Worm (Caenorhabditis elegans): ENCODE data around the gene mnp-1.

mnp-1 gene

ce11 chrIII:4313061-4313962, 43.1 kb upstream of the mnp-1 start, which contains the start of the genes evl-14 and dcn-1 (continued):
- TF ChIP-seq elt-3 (tag; optimal IDR thresholded peaks at IDR 0.05) = peak in 1 of 6 experiments; percentile 84
- no peak for TF ChIP-seq ets-5 (GFP tag; IDR thresholded peaks at IDR 0.05)
- TF ChIP-seq rnt-1 (tag; optimal IDR thresholded peaks at IDR 0.05) = no peak
- TF ChIP-seq fkh-4 (tag; optimal IDR thresholded peaks at IDR 0.05; ENCODE audit: borderline replicate concordance) = no peak
- peak; percentile 78 for TF ChIP-seq swsn-7 (tag; optimal IDR thresholded peaks at IDR 0.05)
- no peak for TF ChIP-seq nhr-237 (tag; optimal IDR thresholded peaks at IDR 0.05)
- no peak for TF ChIP-seq nhr-11 (tag; optimal IDR thresholded peaks at IDR 0.05)
- peak; percentile 64 for TF ChIP-seq blmp-1 (tag; optimal IDR thresholded peaks at IDR 0.05)
- TF ChIP-seq aha-1 (tag; optimal IDR thresholded peaks at IDR 0.05) = no peak
- TF ChIP-seq mab-9 (GFP tag; IDR thresholded peaks at IDR 0.05) = no peak
- no peak for TF ChIP-seq ceh-88 (GFP tag; IDR thresholded peaks at IDR 0.05)
- TF ChIP-seq fkh-8 (tag; optimal IDR thresholded peaks at IDR 0.05) = peak; percentile 83
- TF ChIP-seq mdl-1 (tag; optimal IDR thresholded peaks at IDR 0.05) = peak in 1 of 2 experiments; percentile 88
- no peak for TF ChIP-seq ceh-63 (GFP tag; optimal IDR thresholded peaks at IDR 0.05)
- no peak for TF ChIP-seq nhr-12 (tag; optimal IDR thresholded peaks at IDR 0.05)
- TF ChIP-seq sup-37 (GFP tag; optimal IDR thresholded peaks at IDR 0.05) = no peak
- no peak for TF ChIP-seq unc-62 (GFP tag; optimal IDR thresholded peaks at IDR 0.05)
- TF ChIP-seq elt-2 (tag; optimal IDR thresholded peaks at IDR 0.05) = no peak
- TF ChIP-seq lin-39 (tag; optimal IDR thresholded peaks at IDR 0.05) = no peak
- TF ChIP-seq nhr-47 (tag; optimal IDR thresholded peaks at IDR 0.05) = peak; percentile 79
- peak; percentile 15 for TF ChIP-seq aly-2 (tag; optimal IDR thresholded peaks at IDR 0.05)
- no peak for TF ChIP-seq sox-4 (tag; optimal IDR thresholded peaks at IDR 0.05)
- no peak for TF ChIP-seq sptf-1 (tag; optimal IDR thresholded peaks at IDR 0.05)
- TF ChIP-seq nhr-71 (tag; optimal IDR thresholded peaks at IDR 0.05) = peak; percentile 90
- no peak for TF ChIP-seq ztf-4 (tag; optimal IDR thresholded peaks at IDR 0.05)
- TF ChIP-seq tlp-1 (tag; optimal IDR thresholded peaks at IDR 0.05) = no peak
- no peak for TF ChIP-seq unc-98 (GFP tag; IDR thresholded peaks at IDR 0.05)
- TF ChIP-seq nhr-84 (tag; optimal IDR thresholded peaks at IDR 0.05) = no peak
- peak; percentile 48 for TF ChIP-seq isw-1 (GFP tag; IDR thresholded peaks at IDR 0.05)
- peak; percentile 72 for TF ChIP-seq skn-1 (tag; optimal IDR thresholded peaks at IDR 0.05)
- TF ChIP-seq efl-1 (optimal IDR thresholded peaks at IDR 0.05) = peak; percentile 80 to 81
- peak; percentile 75 to 97 for TF ChIP-seq efl-1 (GFP tag; optimal IDR thresholded peaks at IDR 0.05 in 1 of 2)
- TF ChIP-seq pag-3 (tag; optimal IDR thresholded peaks at IDR 0.05; ENCODE audit: borderline replicate concordance, insufficient read depth) = no peak
- TF ChIP-seq vab-15 (tag; optimal IDR thresholded peaks at IDR 0.05) = no peak
- TF ChIP-seq alr-1 (tag; optimal IDR thresholded peaks at IDR 0.05; ENCODE audit: borderline replicate concordance) = no peak
- TF ChIP-seq nhr-90 (tag; optimal IDR thresholded peaks at IDR 0.05; ENCODE audit: poor library complexity) = peak; percentile 64
- peak; percentile 68 for TF ChIP-seq lin-13 (GFP tag; optimal IDR thresholded peaks at IDR 0.05)
- peak; percentile 82 for TF ChIP-seq xbp-1 (tag; optimal IDR thresholded peaks at IDR 0.05)
- peak; percentile 71 to 76 (median 73) for TF ChIP-seq dpl-1 (GFP tag; optimal IDR thresholded peaks at IDR 0.05)
- TF ChIP-seq nhr-85 (tag) = peak; percentile 36
- TF ChIP-seq nhr-28 (tag; optimal IDR thresholded peaks at IDR 0.05) = no peak

DNA sequence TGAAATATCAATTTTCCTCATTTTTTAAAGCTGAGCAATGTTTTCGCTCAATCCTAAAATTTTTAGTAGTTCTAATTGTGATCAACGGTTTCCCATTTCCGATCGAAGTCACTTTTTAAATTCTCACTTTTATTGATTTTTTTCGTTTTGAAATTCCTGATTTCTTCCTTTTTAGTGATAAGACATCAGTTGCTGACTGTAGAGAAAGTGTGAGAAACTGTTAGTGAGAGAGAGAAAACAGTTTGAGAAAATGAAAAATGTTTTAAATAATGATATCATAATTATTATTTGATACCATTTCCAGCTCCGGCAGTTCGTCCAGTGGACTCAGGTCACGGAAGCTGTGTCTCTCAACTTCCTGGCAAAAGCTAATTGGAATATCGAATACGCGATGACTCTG, 41.9 kb upstream of the mnp-1 start:
- TF ChIP-seq C04F5.9 (tag; optimal IDR thresholded peaks at IDR 0.05) = no peak
- TF ChIP-seq mdl-1 (tag; optimal IDR thresholded peaks at IDR 0.05) = no peak
- TF ChIP-seq ceh-63 (GFP tag; optimal IDR thresholded peaks at IDR 0.05) = no peak
- TF ChIP-seq unc-130 (tag; optimal IDR thresholded peaks at IDR 0.05) = no peak
- TF ChIP-seq nhr-20 (tag; optimal IDR thresholded peaks at IDR 0.05) = no peak
- TF ChIP-seq zip-4 (GFP tag; optimal IDR thresholded peaks at IDR 0.05) = no peak
- no peak for TF ChIP-seq fos-1 (tag; optimal IDR thresholded peaks at IDR 0.05)
- no peak for TF ChIP-seq isw-1 (GFP tag; IDR thresholded peaks at IDR 0.05)
- no peak for TF ChIP-seq nhr-28 (tag; optimal IDR thresholded peaks at IDR 0.05)
- no peak for TF ChIP-seq grh-1 (GFP tag; IDR thresholded peaks at IDR 0.05)
- TF ChIP-seq efl-1 (optimal IDR thresholded peaks at IDR 0.05) = no peak
- TF ChIP-seq efl-1 (GFP tag; optimal IDR thresholded peaks at IDR 0.05 in 1 of 2) = no peak
- no peak for TF ChIP-seq C16A3.4 (tag; optimal IDR thresholded peaks at IDR 0.05)
- TF ChIP-seq zag-1 (tag; optimal IDR thresholded peaks at IDR 0.05) = no peak
- no peak for TF ChIP-seq C34B4.2 (tag; optimal IDR thresholded peaks at IDR 0.05)
- TF ChIP-seq nhr-19 (GFP tag; conservative IDR thresholded peaks at IDR 0.05) = no peak
- no peak for TF ChIP-seq mef-2 (tag; optimal IDR thresholded peaks at IDR 0.05)

All from whole organism, L1 larva.